Worm (Caenorhabditis elegans) whole organism, midembryonic: ENCODE measurements around the gene C49F8.3.
A peak's percentile ranks its signal among the peaks of the same experiment; 100 is the strongest.

Experiments
- T22C8.4 ChIP-seq: fragments of 200-800 bp; sonication (Bioruptor generic); IDR thresholded peaks from 2 replicates; pipeline ENCODE4 v1.3.6; 2022; ENCODE audit warnings: missing genetic modification characterization, missing compliant biosample characterization
- cog-1 ChIP-seq: sonication (generic microtip); optimal IDR thresholded peaks from 2 replicates; lab custom pipeline; 2016; ENCODE audit warnings: missing genetic modification characterization, missing compliant biosample characterization
- flt-1 ChIP-seq: fragments of 200-800 bp; sonication (Bioruptor generic); IDR thresholded peaks from 2 replicates; pipeline ENCODE4 v1.3.6; 2022; ENCODE audit warnings: missing genetic modification characterization, missing compliant biosample characterization
- klf-2 ChIP-seq: fragments of 200-800 bp; sonication (Bioruptor generic); conservative IDR thresholded peaks from 2 replicates; pipeline ENCODE4 v1.3.6; 2022; ENCODE audit warnings: missing genetic modification reagents, missing genetic modification characterization, missing compliant biosample characterization
- med-1 ChIP-seq: sonication (generic microtip); optimal IDR thresholded peaks from 2 replicates; lab custom pipeline; 2017; ENCODE audit warnings: missing genetic modification characterization, mild to moderate bottlenecking, missing compliant biosample characterization, antibody characterized with exemption, missing genetic modification reagents; ENCODE audit not compliant: insufficient read depth
- ref-1 ChIP-seq: fragments of 200-800 bp; sonication (Bioruptor generic); conservative IDR thresholded peaks from 2 replicates; pipeline ENCODE4 v1.3.6; 2022; ENCODE audit warnings: missing genetic modification reagents, missing genetic modification characterization, missing compliant biosample characterization
- tab-1 ChIP-seq: fragments of 200-800 bp; sonication (Bioruptor generic); IDR thresholded peaks from 2 replicates; pipeline ENCODE4 v1.3.6; 2022; ENCODE audit warnings: missing genetic modification characterization, missing compliant biosample characterization
- ztf-23 ChIP-seq: fragments of 200-800 bp; sonication (Bioruptor generic); IDR thresholded peaks from 2 replicates; pipeline ENCODE4 v1.3.6; 2022; ENCODE audit warnings: missing genetic modification reagents, missing genetic modification characterization, missing compliant biosample characterization
- ztf-29 ChIP-seq: fragments of 200-800 bp; sonication (Bioruptor generic); IDR thresholded peaks from 2 replicates; pipeline ENCODE4 v1.3.6; 2022; ENCODE audit warnings: missing genetic modification reagents, missing genetic modification characterization, missing compliant biosample characterization

Gene C49F8.3

DNA sequence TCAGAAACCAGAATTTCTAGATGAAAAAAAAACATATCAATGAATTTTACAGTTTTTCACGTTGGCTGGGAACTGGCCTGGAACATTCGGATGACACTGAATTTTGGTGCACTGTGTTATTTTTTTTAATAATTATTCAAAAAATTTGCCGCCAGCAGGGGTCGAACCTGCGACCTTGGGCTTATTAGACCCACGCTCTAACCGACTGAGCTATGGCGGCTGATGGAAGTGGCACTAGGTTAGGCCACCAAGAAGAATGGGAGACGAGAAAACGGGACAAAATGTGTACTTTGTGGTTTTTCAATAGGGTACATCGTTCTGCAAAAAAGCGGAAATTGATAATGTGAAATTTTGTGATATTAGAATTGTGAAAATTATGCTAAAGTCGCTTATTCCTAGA is 27.6 kb upstream of the C49F8.3 start:
- no peak; the same call in 1 of the 2 replicates for TF ChIP-seq ref-1 (GFP tag; lab: Robert Waterston, UW)
- peak; percentile 77 for TF ChIP-seq klf-2
- peak; percentile 84 for TF ChIP-seq ztf-29
- TF ChIP-seq cog-1 (tag; lab: Kevin White, UChicago): peak; percentile 17
- TF ChIP-seq tab-1 (GFP tag; lab: Robert Waterston, UW): peak; percentile 86
- peak; percentile 60 for TF ChIP-seq flt-1 (GFP tag; lab: Robert Waterston, UW)
- TF ChIP-seq med-1 (GFP tag; lab: Kevin White, UChicago): no peak
- TF ChIP-seq ztf-23: peak; percentile 65; the same call in 1 of the 2 replicates
- no peak for TF ChIP-seq T22C8.4 (GFP tag; lab: Robert Waterston, UW)

DNA sequence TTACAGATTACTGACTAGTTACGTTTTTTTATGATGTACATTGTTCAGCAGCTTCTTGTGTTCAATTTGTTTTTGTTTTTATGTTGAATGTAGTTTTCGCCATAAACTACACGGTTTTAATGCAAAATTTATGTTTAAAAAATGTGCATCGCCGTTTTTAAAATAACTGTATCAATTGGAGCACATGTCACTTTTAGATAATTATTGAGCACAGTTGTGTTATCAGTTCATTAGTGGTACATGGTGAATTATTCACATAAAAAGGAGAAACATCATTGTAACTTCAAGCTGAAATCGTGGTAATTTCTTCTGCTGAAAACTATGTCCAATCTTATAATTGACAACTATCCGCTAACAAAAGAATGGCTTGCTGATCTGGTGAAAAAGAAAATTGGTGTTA is 25.0 kb upstream of the C49F8.3 start:
- no peak for TF ChIP-seq med-1 (GFP tag; lab: Kevin White, UChicago)
- TF ChIP-seq klf-2: no peak
- no peak for TF ChIP-seq tab-1 (GFP tag; lab: Robert Waterston, UW)
- TF ChIP-seq cog-1 (tag; lab: Kevin White, UChicago): no peak
- no peak for TF ChIP-seq ref-1 (GFP tag; lab: Robert Waterston, UW)
- no peak for TF ChIP-seq ztf-29
- no peak for TF ChIP-seq T22C8.4 (GFP tag; lab: Robert Waterston, UW)

DNA sequence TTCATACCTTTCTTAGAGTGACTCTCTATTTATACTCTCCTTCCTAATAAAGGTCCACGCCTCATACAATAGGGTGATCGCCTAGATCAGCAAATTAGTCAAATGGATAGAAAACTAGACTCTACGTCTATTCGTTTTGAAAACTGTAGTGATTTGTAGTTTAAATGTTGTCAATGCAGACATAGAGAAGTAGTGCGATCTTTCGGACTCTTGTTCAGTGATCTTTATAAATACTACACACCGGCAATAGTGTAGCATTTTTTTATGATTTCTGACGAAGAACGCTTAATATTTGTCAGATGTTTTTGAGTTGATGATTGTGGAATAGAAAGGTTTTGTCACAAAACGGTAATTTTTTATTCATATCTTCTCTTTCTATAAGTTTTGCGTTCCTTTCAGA is 24.0 kb upstream of the C49F8.3 start:
- no peak for TF ChIP-seq ztf-23
- TF ChIP-seq klf-2: no peak
- no peak for TF ChIP-seq cog-1 (tag; lab: Kevin White, UChicago)
- no peak for TF ChIP-seq T22C8.4 (GFP tag; lab: Robert Waterston, UW)
- no peak for TF ChIP-seq med-1 (GFP tag; lab: Kevin White, UChicago)
- no peak for TF ChIP-seq ztf-29
- no peak for TF ChIP-seq flt-1 (GFP tag; lab: Robert Waterston, UW)
- no peak for TF ChIP-seq tab-1 (GFP tag; lab: Robert Waterston, UW)
- no peak for TF ChIP-seq ref-1 (GFP tag; lab: Robert Waterston, UW)

DNA sequence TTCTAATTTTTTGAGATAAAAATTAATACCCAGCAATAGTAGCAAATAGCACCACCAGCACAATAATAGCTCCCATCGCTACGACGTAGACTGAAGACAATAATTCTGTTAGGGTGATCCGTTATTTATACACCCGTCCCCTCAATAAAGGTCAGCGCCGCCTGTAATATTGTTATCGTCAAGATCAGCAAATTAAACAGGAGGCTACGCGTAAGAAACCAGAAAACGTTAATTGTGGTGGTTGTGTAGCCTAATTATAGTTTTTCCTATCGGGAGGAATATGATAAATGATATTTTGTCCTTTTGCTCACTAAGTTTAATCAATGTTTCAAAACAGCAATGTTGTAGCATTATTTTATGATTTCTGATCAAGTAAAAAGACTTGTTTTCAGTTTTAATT is 22.2 kb upstream of the C49F8.3 start, which contains the start of the genes cyp-13B1 and C29F7.1:
Gene cyp-13B1 (minus strand): TSS at position 101 of the 400 bp plus-strand sequence.
Gene C29F7.1 (plus strand): TSS at position 394 of the 400 bp plus-strand sequence.
- TF ChIP-seq T22C8.4 (GFP tag; lab: Robert Waterston, UW): no peak

DNA sequence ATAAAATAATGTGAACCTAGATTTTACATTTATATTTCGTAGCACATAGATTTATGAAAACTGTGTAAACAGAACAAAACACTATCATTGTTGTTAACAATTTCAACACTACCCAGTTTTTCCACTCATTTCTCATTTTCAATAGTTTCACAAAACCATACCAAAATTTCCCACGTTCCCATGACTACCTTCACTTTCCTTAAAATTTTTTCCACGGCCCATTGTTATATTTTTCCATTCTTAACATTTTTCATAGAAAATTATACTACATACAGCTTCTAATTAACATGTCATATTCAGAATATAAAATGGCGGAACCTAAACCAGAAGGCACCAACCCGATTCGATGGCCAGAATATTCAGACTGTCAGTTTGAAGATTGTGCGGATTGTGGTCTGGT is 14.4 kb upstream of the C49F8.3 start, which contains the start of gene F02C12.1:
Gene F02C12.1 (plus strand): TSS at position 301 of the 400 bp plus-strand sequence.
- TF ChIP-seq cog-1 (tag; lab: Kevin White, UChicago) (no peak), tab-1 (GFP tag; lab: Robert Waterston, UW) (no peak), T22C8.4 (GFP tag; lab: Robert Waterston, UW) (no peak), ref-1 (GFP tag; lab: Robert Waterston, UW) (no peak), klf-2 (no peak), ztf-29 (no peak), flt-1 (GFP tag; lab: Robert Waterston, UW) (no peak), ztf-23 (no peak), med-1 (GFP tag; lab: Kevin White, UChicago) (no peak)

DNA sequence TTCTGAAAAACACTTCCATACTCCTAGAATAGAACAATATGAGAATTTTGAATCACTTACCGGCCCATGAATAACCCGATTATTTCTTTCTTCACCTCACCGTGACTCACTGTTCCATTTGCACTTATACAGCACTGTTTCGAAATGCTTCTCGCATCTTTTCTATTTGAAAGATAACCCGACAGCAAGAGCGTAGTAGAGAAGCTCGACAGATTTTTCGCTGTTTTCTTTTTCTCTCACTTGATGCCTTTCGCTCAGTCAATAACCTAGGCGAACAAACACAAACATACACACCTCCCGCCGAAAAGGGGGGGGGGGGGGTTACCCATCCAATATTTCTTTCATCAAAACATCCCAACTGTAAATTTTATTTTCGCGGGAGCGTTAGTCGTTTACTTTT is 14.0 kb upstream of the C49F8.3 start:
- TF ChIP-seq ref-1 (GFP tag; lab: Robert Waterston, UW): no peak
- no peak for TF ChIP-seq T22C8.4 (GFP tag; lab: Robert Waterston, UW)
- no peak for TF ChIP-seq ztf-29
- no peak for TF ChIP-seq klf-2
- TF ChIP-seq flt-1 (GFP tag; lab: Robert Waterston, UW): no peak
- no peak for TF ChIP-seq cog-1 (tag; lab: Kevin White, UChicago)
- TF ChIP-seq ztf-23: no peak
- TF ChIP-seq med-1 (GFP tag; lab: Kevin White, UChicago): no peak
- no peak for TF ChIP-seq tab-1 (GFP tag; lab: Robert Waterston, UW)

DNA sequence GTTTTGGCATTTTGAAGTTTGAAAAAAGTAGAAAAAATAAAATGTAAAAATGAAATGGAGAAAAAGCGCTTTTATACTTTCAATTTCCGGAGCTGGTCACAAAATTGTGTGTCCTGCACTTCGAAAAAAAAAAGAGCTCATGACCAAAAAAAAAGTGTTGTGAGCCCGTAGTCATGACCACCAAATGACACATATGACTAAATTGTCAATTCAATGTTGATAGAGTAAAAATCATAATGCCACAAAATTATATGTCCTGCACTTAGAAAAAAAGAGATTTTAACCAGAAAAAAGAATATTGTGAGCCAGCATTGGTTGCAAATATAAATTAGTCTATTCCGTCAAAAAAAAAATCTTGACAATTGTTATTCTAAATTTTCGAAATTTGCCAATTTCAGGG is 11.9 kb upstream of the C49F8.3 start, which contains the start of gene F02C12.2:
Gene F02C12.2 (minus strand): TSS at position 101 of the 400 bp plus-strand sequence.
- TF ChIP-seq med-1 (GFP tag; lab: Kevin White, UChicago) (no peak), ref-1 (GFP tag; lab: Robert Waterston, UW) (no peak), ztf-23 (no peak), flt-1 (GFP tag; lab: Robert Waterston, UW) (no peak), klf-2 (no peak), cog-1 (tag; lab: Kevin White, UChicago) (no peak), ztf-29 (no peak), T22C8.4 (GFP tag; lab: Robert Waterston, UW) (no peak), tab-1 (GFP tag; lab: Robert Waterston, UW) (no peak)

DNA sequence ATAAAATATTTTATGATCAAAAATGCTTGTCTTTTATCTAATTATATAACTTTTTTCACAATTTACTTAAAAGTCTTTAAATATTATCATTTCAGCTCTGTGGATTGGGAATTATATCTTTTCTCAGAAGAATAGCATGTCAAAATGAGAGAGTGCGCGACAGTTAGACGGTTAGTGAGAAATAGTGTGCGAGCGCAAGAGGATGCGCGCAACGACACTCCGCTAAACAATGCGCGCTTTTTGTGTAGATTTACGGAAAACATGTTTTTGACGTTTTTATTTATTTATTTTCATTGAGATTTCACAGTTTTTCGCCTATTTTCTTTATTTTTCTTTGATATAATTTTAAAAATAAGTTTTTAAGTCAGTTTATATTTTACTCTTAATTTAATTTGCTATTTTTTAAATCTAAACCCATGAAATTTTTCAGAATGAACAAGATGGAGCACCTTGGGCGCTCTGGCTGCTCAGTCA is 9.2 kb upstream of the C49F8.3 start, which contains the start of gene F02C12.3:
Gene F02C12.3 (plus strand): TSS at position 424 of the 474 bp plus-strand sequence.
- no peak for TF ChIP-seq tab-1 (GFP tag; lab: Robert Waterston, UW)
- TF ChIP-seq T22C8.4 (GFP tag; lab: Robert Waterston, UW): no peak
- TF ChIP-seq cog-1 (tag; lab: Kevin White, UChicago): peak; percentile 44

DNA sequence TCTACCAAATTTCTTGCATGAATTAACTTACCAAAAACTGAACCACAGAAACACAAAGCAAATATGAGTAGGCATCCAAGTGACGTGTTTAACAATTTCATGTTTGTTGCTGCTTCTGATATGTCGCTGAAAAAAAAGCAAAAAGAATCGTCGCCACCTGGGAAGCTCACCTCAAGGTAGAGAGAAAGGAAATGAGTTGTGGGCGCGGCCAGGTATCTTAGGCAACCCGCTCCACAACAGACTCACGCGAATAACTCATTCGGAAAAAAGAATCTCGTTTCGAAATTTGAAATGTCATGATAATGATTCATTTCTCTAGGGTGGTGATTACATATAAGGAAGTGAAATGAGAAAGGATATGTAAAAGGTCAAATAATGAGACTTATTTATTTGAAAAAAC is 7.6 kb upstream of the C49F8.3 start, which contains the start of gene irld-2:
Gene irld-2 (minus strand): TSS at position 101 of the 400 bp plus-strand sequence.
- TF ChIP-seq ztf-29: no peak
- no peak for TF ChIP-seq ztf-23
- TF ChIP-seq ref-1 (GFP tag; lab: Robert Waterston, UW): no peak
- TF ChIP-seq cog-1 (tag; lab: Kevin White, UChicago): no peak
- no peak for TF ChIP-seq T22C8.4 (GFP tag; lab: Robert Waterston, UW)
- no peak for TF ChIP-seq med-1 (GFP tag; lab: Kevin White, UChicago)
- no peak for TF ChIP-seq tab-1 (GFP tag; lab: Robert Waterston, UW)
- no peak for TF ChIP-seq flt-1 (GFP tag; lab: Robert Waterston, UW)
- TF ChIP-seq klf-2: no peak

DNA sequence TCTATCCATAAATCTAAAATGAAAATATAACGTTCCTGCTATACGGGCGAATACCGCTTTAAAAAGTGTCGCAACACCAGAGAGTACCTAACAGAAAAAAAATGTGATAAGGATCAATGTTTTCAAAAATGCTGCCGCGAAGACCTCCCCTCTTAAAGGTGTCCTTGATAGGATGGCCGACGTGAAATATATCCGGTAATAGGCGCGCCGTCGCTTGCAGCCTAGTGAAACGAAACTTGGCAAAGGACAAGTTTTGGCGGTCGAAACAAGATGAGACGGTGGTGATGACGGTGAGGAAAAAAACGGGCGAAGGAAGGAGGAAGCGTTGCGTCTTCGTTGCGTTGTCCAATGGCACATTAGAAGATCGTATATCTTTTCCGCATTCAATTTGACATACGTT is 1.5 kb upstream of the C49F8.3 start:
- TF ChIP-seq klf-2: no peak
- no peak for TF ChIP-seq med-1 (GFP tag; lab: Kevin White, UChicago)
- no peak for TF ChIP-seq ref-1 (GFP tag; lab: Robert Waterston, UW)
- TF ChIP-seq T22C8.4 (GFP tag; lab: Robert Waterston, UW): no peak
- TF ChIP-seq flt-1 (GFP tag; lab: Robert Waterston, UW): no peak
- no peak for TF ChIP-seq tab-1 (GFP tag; lab: Robert Waterston, UW)
- no peak for TF ChIP-seq cog-1 (tag; lab: Kevin White, UChicago)
- no peak for TF ChIP-seq ztf-23
- TF ChIP-seq ztf-29: no peak
